Fruit fly (Drosophila melanogaster): ENCODE measurements around the gene CG4313.

The CG4313 gene

dm6 chrX:2061119-2061518 lies 19.5 kb downstream of the CG4313 start (continued):
- TF ChIP-seq Met (GFP tag; optimal IDR thresholded peaks at IDR 0.05) (no peak), fd59A (GFP tag; optimal IDR thresholded peaks at IDR 0.05) (peak; percentile 15), dac (GFP tag; optimal IDR thresholded peaks at IDR 0.05) (peak; percentile 11), Gug (GFP tag; IDR thresholded peaks at IDR 0.05) (no peak), pdm3 (GFP tag; optimal IDR thresholded peaks at IDR 0.05) (no peak), CG16779 (tag; optimal IDR thresholded peaks at IDR 0.05) (peak; percentile 37), Ets96B (tag; optimal IDR thresholded peaks at IDR 0.05) (peak; percentile 3), cyc (GFP tag; optimal IDR thresholded peaks at IDR 0.05) (peak; percentile 3), CG6163 (GFP tag; IDR thresholded peaks at IDR 0.05) (peak; percentile 29; the same call in 1 of the 3 replicates), CG11762 (GFP tag; optimal IDR thresholded peaks at IDR 0.05; ENCODE audit: insufficient read depth) (no peak), svp (GFP tag) (no peak), Sox15 (GFP tag; optimal IDR thresholded peaks at IDR 0.05) (no peak), CG7368 (GFP tag; optimal IDR thresholded peaks at IDR 0.05) (peak; percentile 5), fkh (GFP tag; optimal IDR thresholded peaks at IDR 0.05) (no peak), CG6808 (GFP tag; optimal IDR thresholded peaks at IDR 0.05) (no peak), CG34406 (GFP tag; optimal IDR thresholded peaks at IDR 0.05) (no peak), Eip75B (GFP tag; optimal IDR thresholded peaks at IDR 0.05) (no peak), Sox102F (GFP tag; optimal IDR thresholded peaks at IDR 0.05) (no peak), salr (GFP tag; optimal IDR thresholded peaks at IDR 0.05) (no peak), CG8632 (GFP tag; optimal IDR thresholded peaks at IDR 0.05) (no peak), Hr4 (GFP tag; optimal IDR thresholded peaks at IDR 0.05) (no peak), Ets21C (GFP tag; optimal IDR thresholded peaks at IDR 0.05) (no peak), acj6 (GFP tag; optimal IDR thresholded peaks at IDR 0.05) (no peak), Hr39 (GFP tag; optimal IDR thresholded peaks at IDR 0.05) (no peak), CG10631 (GFP tag; optimal IDR thresholded peaks at IDR 0.05) (no peak), fd85E (GFP tag; optimal IDR thresholded peaks at IDR 0.05) (no peak), Blimp-1 (GFP tag; optimal IDR thresholded peaks at IDR 0.05) (no peak), CG3032 (tag; optimal IDR thresholded peaks at IDR 0.05) (peak; percentile 12), eg (GFP tag; IDR thresholded peaks at IDR 0.05) (no peak), topi (GFP tag; optimal IDR thresholded peaks at IDR 0.05) (no peak), CG10669 (GFP tag; optimal IDR thresholded peaks at IDR 0.05) (no peak), CG31627 (GFP tag; optimal IDR thresholded peaks at IDR 0.05) (no peak), Hr38 (GFP tag; optimal IDR thresholded peaks at IDR 0.05) (no peak), net (GFP tag; optimal IDR thresholded peaks at IDR 0.05) (peak; percentile 8), CG6276 (GFP tag; optimal IDR thresholded peaks at IDR 0.05) (peak; percentile 56), spab (GFP tag; optimal IDR thresholded peaks at IDR 0.05) (no peak), Smox (GFP tag; optimal IDR thresholded peaks at IDR 0.05) (no peak), CG32006 (GFP tag; optimal IDR thresholded peaks at IDR 0.05) (peak; percentile 67)

dm6 chrX:2061849-2062248 lies 20.2 kb downstream of the CG4313 start, which contains the start of gene Sik2:
Sik2 (minus strand) TSS chrX:2061915.
- TF ChIP-seq esn (GFP tag; optimal IDR thresholded peaks at IDR 0.05), result no peak
- no peak for TF ChIP-seq CG10631 (GFP tag; optimal IDR thresholded peaks at IDR 0.05)
- TF ChIP-seq dsx (GFP tag; optimal IDR thresholded peaks at IDR 0.05; ENCODE audit: poor library complexity, severe bottlenecking), result no peak
- TF ChIP-seq CG15336 (GFP tag; IDR thresholded peaks at IDR 0.05), result no peak
- no peak for TF ChIP-seq fkh (GFP tag; optimal IDR thresholded peaks at IDR 0.05)
- TF ChIP-seq Ets21C (GFP tag; optimal IDR thresholded peaks at IDR 0.05), result no peak
- 0 out of 3 replicates have a peak, but pooled peaks have one; percentile 9 for TF ChIP-seq eg (GFP tag; IDR thresholded peaks at IDR 0.05)
